Worm (Caenorhabditis elegans) whole organism, L4 larva: ENCODE measurements around the gene F58D2.3.
"Not testable (repeated sequence)": the region's sequence is repeated elsewhere in the genome, so short reads cannot be mapped to it uniquely, and the experiment has no call there.

Experiments used
- D1046.2 ChIP-seq: fragments of 200-800 bp; sonication (Bioruptor generic); IDR thresholded peaks from 2 replicates; pipeline ENCODE4 v1.3.6; 2022; ENCODE audit warnings: missing genetic modification characterization, missing compliant biosample characterization
- F26F4.8 ChIP-seq: fragments of 200-800 bp; sonication (Bioruptor generic); conservative IDR thresholded peaks from 2 replicates; pipeline ENCODE4 v1.3.6; 2022; ENCODE audit warnings: missing genetic modification characterization, missing compliant biosample characterization
- F44E2.7 ChIP-seq: fragments of 200-800 bp; sonication (Bioruptor generic); IDR thresholded peaks from 2 replicates; pipeline ENCODE4 v2.1.2; 2022; ENCODE audit warnings: missing genetic modification characterization, missing compliant biosample characterization
- T20F7.1 ChIP-seq: fragments of 200-800 bp; sonication (Bioruptor generic); optimal IDR thresholded peaks from 2 replicates; lab custom pipeline; 2018; ENCODE audit warnings: mild to moderate bottlenecking, missing genetic modification characterization, missing compliant biosample characterization
- T26A8.4 ChIP-seq: fragments of 200-800 bp; sonication (Bioruptor generic); IDR thresholded peaks from 2 replicates; pipeline ENCODE4 v1.3.6; 2022; ENCODE audit warnings: missing genetic modification characterization, missing compliant biosample characterization
- Y48G9A.11 ChIP-seq: fragments of 200-800 bp; sonication (Bioruptor generic); IDR thresholded peaks from 2 replicates; pipeline ENCODE4 v1.3.6; 2022; ENCODE audit warnings: missing genetic modification reagents, missing genetic modification characterization, missing compliant biosample characterization
- Y75B8A.6 ChIP-seq: fragments of 200-800 bp; sonication (Bioruptor generic); IDR thresholded peaks from 2 replicates; pipeline ENCODE4 v1.3.6; 2022; ENCODE audit warnings: missing genetic modification reagents, missing genetic modification characterization, missing compliant biosample characterization
- ZK546.5 ChIP-seq, 2 experiments: sonication (generic microtip); optimal IDR thresholded peaks; 2 replicates each; lab custom pipeline; 2017; ENCODE audit warnings: missing biosample characterization in 2 of 2, missing genetic modification characterization in 2 of 2
- ceh-44 ChIP-seq: fragments of 200-800 bp; sonication (Bioruptor generic); IDR thresholded peaks from 2 replicates; pipeline ENCODE4 v1.3.6; 2022; ENCODE audit warnings: missing genetic modification reagents, missing genetic modification characterization, missing compliant biosample characterization
- ces-1 ChIP-seq: fragments of 150-350 bp; sonication (generic microtip); optimal IDR thresholded peaks from 4 replicates; lab custom pipeline; 2014; ENCODE audit warnings: missing biosample characterization, missing genetic modification reagents, missing genetic modification characterization
- daf-16 ChIP-seq, 3 experiments: sonication (generic microtip); optimal IDR thresholded peaks; 2 replicates each; lab custom pipeline; 2016 to 2017; ENCODE audit warnings: missing genetic modification characterization in 3 of 3, missing genetic modification reagents in 3 of 3, mild to moderate bottlenecking in 2 of 3, missing compliant biosample characterization in 2 of 3, missing biosample characterization in 1 of 3, moderate library complexity in 1 of 3
- daf-19 ChIP-seq: fragments of 200-800 bp; sonication (Bioruptor generic); conservative IDR thresholded peaks from 2 replicates; pipeline ENCODE4 v1.3.6; 2022; ENCODE audit warnings: missing genetic modification characterization, missing compliant biosample characterization
- dmd-6 ChIP-seq: fragments of 200-800 bp; sonication (Bioruptor generic); IDR thresholded peaks from 2 replicates; pipeline ENCODE4 v1.3.6; 2022; ENCODE audit warnings: missing genetic modification reagents, missing genetic modification characterization, missing compliant biosample characterization
- dmd-8 ChIP-seq: fragments of 200-800 bp; sonication (Bioruptor generic); IDR thresholded peaks from 2 replicates; pipeline ENCODE4 v1.3.6; 2022; ENCODE audit warnings: missing genetic modification characterization, missing compliant biosample characterization
- dve-1 ChIP-seq: sonication (generic microtip); optimal IDR thresholded peaks from 2 replicates; lab custom pipeline; 2017; ENCODE audit warnings: antibody characterized with exemption, mild to moderate bottlenecking, missing genetic modification characterization, missing compliant biosample characterization; ENCODE audit not compliant: insufficient read depth
- egl-43 ChIP-seq: fragments of 200-800 bp; sonication (Bioruptor generic); IDR thresholded peaks from 2 replicates; pipeline ENCODE4 v1.3.6; 2022; ENCODE audit warnings: missing genetic modification reagents, missing genetic modification characterization, missing compliant biosample characterization
- hmg-1.1 ChIP-seq: fragments of 200-800 bp; sonication (Bioruptor generic); IDR thresholded peaks from 2 replicates; pipeline ENCODE4 v1.3.6; 2022; ENCODE audit warnings: missing genetic modification reagents, missing genetic modification characterization, missing compliant biosample characterization
- lim-7 ChIP-seq: fragments of 200-800 bp; sonication (Bioruptor generic); IDR thresholded peaks from 2 replicates; pipeline ENCODE4 v1.3.6; 2022; ENCODE audit warnings: missing genetic modification characterization, missing compliant biosample characterization
- lin-38 ChIP-seq: fragments of 200-800 bp; sonication (Bioruptor generic); IDR thresholded peaks from 2 replicates; pipeline ENCODE4 v1.3.6; 2022; ENCODE audit warnings: missing genetic modification reagents, missing genetic modification characterization, missing compliant biosample characterization
- lin-39 ChIP-seq: fragments of 150-350 bp; optimal IDR thresholded peaks from 2 replicates; lab custom pipeline; 2014; ENCODE audit warnings: missing biosample characterization, missing genetic modification reagents, missing genetic modification characterization
- madf-9 ChIP-seq: fragments of 200-800 bp; sonication (Bioruptor generic); conservative IDR thresholded peaks from 2 replicates; pipeline ENCODE4 v1.3.6; 2022; ENCODE audit warnings: missing genetic modification reagents, missing genetic modification characterization, missing compliant biosample characterization
- mdt-29 ChIP-seq: fragments of 200-800 bp; sonication (Bioruptor generic); IDR thresholded peaks from 2 replicates; pipeline ENCODE4 v1.3.6; 2022; ENCODE audit warnings: missing genetic modification reagents, missing genetic modification characterization, missing compliant biosample characterization
- mes-2 ChIP-seq: sonication (generic microtip); optimal IDR thresholded peaks from 2 replicates; lab custom pipeline; 2016; ENCODE audit warnings: missing genotype, mild to moderate bottlenecking, missing genetic modification characterization, missing compliant biosample characterization; ENCODE audit not compliant: poor library complexity, severe bottlenecking
- nhr-42 ChIP-seq: fragments of 200-800 bp; sonication (Bioruptor generic); IDR thresholded peaks from 2 replicates; pipeline ENCODE4 v1.3.6; 2022; ENCODE audit warnings: missing genetic modification characterization, missing compliant biosample characterization
- pha-4 ChIP-seq, 2 experiments: fragments of 150-350 bp in 1 of 2; fragments of 200-800 bp in 1 of 2; sonication (Bioruptor generic) in 1 of 2; IDR thresholded peaks in 1 of 2; optimal IDR thresholded peaks in 1 of 2; 2 replicates each; pipeline versions ENCODE4 v1.3.6 to Lab custom; 2014 to 2022; ENCODE audit warnings: missing genetic modification characterization in 2 of 2, missing genetic modification reagents in 2 of 2, missing biosample characterization in 1 of 2, missing compliant biosample characterization in 1 of 2
- pqm-1 ChIP-seq: sonication (generic microtip); optimal IDR thresholded peaks from 2 replicates; lab custom pipeline; 2017; ENCODE audit warnings: missing biosample characterization, missing genetic modification characterization
- saeg-2 ChIP-seq: fragments of 200-800 bp; sonication (Bioruptor generic); IDR thresholded peaks from 2 replicates; pipeline ENCODE4 v1.3.6; 2022; ENCODE audit warnings: missing genetic modification reagents, missing genetic modification characterization, missing compliant biosample characterization
- snpc-1.2 ChIP-seq: fragments of 200-800 bp; sonication (Bioruptor generic); IDR thresholded peaks from 2 replicates; pipeline ENCODE4 v1.3.6; 2022; ENCODE audit warnings: missing genetic modification reagents, missing genetic modification characterization, missing compliant biosample characterization
- spr-3 ChIP-seq: fragments of 200-800 bp; sonication (Bioruptor generic); optimal IDR thresholded peaks from 2 replicates; lab custom pipeline; 2018; ENCODE audit warnings: mild to moderate bottlenecking, missing genetic modification characterization, missing compliant biosample characterization
- tag-97 ChIP-seq: fragments of 200-800 bp; sonication (Bioruptor generic); IDR thresholded peaks from 2 replicates; pipeline ENCODE4 v1.3.6; 2022; ENCODE audit warnings: missing genetic modification characterization, missing compliant biosample characterization
- tra-1 ChIP-seq: fragments of 200-800 bp; sonication (Bioruptor generic); IDR thresholded peaks from 2 replicates; pipeline ENCODE4 v1.3.6; 2022; ENCODE audit warnings: missing genetic modification reagents, missing genetic modification characterization, missing compliant biosample characterization
- unc-130 ChIP-seq: sonication (generic microtip); optimal IDR thresholded peaks from 2 replicates; lab custom pipeline; 2016; ENCODE audit warnings: missing genetic modification reagents, missing genetic modification characterization, missing compliant biosample characterization
- unc-39 ChIP-seq: sonication (generic microtip); optimal IDR thresholded peaks from 2 replicates; lab custom pipeline; 2017; ENCODE audit warnings: missing biosample characterization, missing genetic modification characterization
- unc-62 ChIP-seq, 3 experiments: fragments of 150-350 bp in 1 of 3; sonication (generic microtip); optimal IDR thresholded peaks in 2 of 3; peaks in 1 of 3; 1 replicate in 1 of 3; 2 replicates in 2 of 3; lab custom pipeline; 2014 to 2017; ENCODE audit warnings: missing biosample characterization in 3 of 3, missing genetic modification characterization in 3 of 3, missing genetic modification reagents in 3 of 3, missing genotype in 1 of 3
- vab-7 ChIP-seq: fragments of 200-800 bp; sonication (Bioruptor generic); IDR thresholded peaks from 2 replicates; pipeline ENCODE4 v1.3.6; 2022; ENCODE audit warnings: missing genetic modification reagents, missing genetic modification characterization, missing compliant biosample characterization
- zfp-3 ChIP-seq: fragments of 200-800 bp; sonication (Bioruptor generic); conservative IDR thresholded peaks from 2 replicates; pipeline ENCODE4 v1.3.6; 2022; ENCODE audit warnings: missing genetic modification reagents, missing genetic modification characterization, missing compliant biosample characterization
- ztf-11 ChIP-seq: fragments of 150-350 bp; optimal IDR thresholded peaks from 2 replicates; lab custom pipeline; 2014; ENCODE audit warnings: missing biosample characterization, missing genetic modification characterization

F58D2.3 gene

ce11 chrIV:13165181-13165580 lies 15.4 kb downstream of the F58D2.3 start, which contains the start of gene scl-14:
Gene scl-14 (plus strand): TSS chrIV:13165481.
- TF ChIP-seq unc-39 (tag; lab: Kevin White, UChicago) (no peak), lim-7 (GFP tag; lab: Robert Waterston, UW) (no peak), spr-3 (GFP tag; lab: Kevin White, UChicago) (no peak), lin-39 (no peak), tag-97 (GFP tag; lab: Robert Waterston, UW) (no peak), Y75B8A.6 (GFP tag; lab: Robert Waterston, UW) (no peak), pqm-1 (tag; lab: Kevin White, UChicago) (no peak), T26A8.4 (GFP tag; lab: Robert Waterston, UW) (no peak), madf-9 (GFP tag; lab: Robert Waterston, UW) (no peak)

ce11 chrIV:13154391-13155283 lies 26.0 kb downstream of the F58D2.3 start, which contains the start of the genes crld-1 and msh-5:
Gene crld-1 (minus strand): TSS chrIV:13154441.
Gene msh-5 (plus strand): TSS chrIV:13155233.
- no peak for TF ChIP-seq T20F7.1
- 0 out of 2 replicates have a peak, but pooled peaks have one; percentile 50 for TF ChIP-seq snpc-1.2 (GFP tag; lab: Robert Waterston, UW)
- TF ChIP-seq unc-130 (GFP tag; lab: Kevin White, UChicago), result no peak
- TF ChIP-seq mes-2 (tag; lab: Kevin White, UChicago), result peak; percentile 3

ce11 chrIV:13149276-13149675 lies 31.3 kb downstream of the F58D2.3 start, which contains the start of gene nlp-79:
Gene nlp-79 (plus strand): TSS chrIV:13149576.
- TF ChIP-seq unc-62 (GFP tag; optimal IDR thresholded peaks at IDR 0.05 in 1 of 2; lab: Kevin White, UChicago) (peak in 1 of 2 experiments; percentile 63), unc-62 (tag; optimal IDR thresholded peaks at IDR 0.05; lab: Kevin White, UChicago) (no peak), daf-16 (GFP tag; optimal IDR thresholded peaks at IDR 0.05; lab: Kevin White, UChicago) (no peak), daf-16 (tag; optimal IDR thresholded peaks at IDR 0.05; lab: Kevin White, UChicago) (no peak)
- TF ChIP-seq, all 104 proteins: peak for 1

ce11 chrIV:13142254-13142653 lies 38.4 kb downstream of the F58D2.3 start, which contains the start of gene spe-43:
Gene spe-43 (minus strand): TSS chrIV:13142354.
- TF ChIP-seq mdt-29, result no peak
- TF ChIP-seq nhr-42 (GFP tag; lab: Robert Waterston, UW), result no peak
- TF ChIP-seq ces-1 (GFP tag; lab: Kevin White, UChicago), result no peak
- no peak for TF ChIP-seq pha-4 (GFP tag; IDR thresholded peaks at IDR 0.05; lab: Robert Waterston, UW)
- TF ChIP-seq pha-4 (tag; optimal IDR thresholded peaks at IDR 0.05; lab: Kevin White, UChicago), result no peak
- no peak for TF ChIP-seq ztf-11 (tag; lab: Kevin White, UChicago)
- TF ChIP-seq F44E2.7 (GFP tag; lab: Robert Waterston, UW), result no peak
- no peak for TF ChIP-seq unc-130 (GFP tag; lab: Kevin White, UChicago)
- TF ChIP-seq daf-19, result no peak
- no peak for TF ChIP-seq dve-1 (tag; lab: Kevin White, UChicago)
- TF ChIP-seq ZK546.5 (tag; optimal IDR thresholded peaks at IDR 0.05; lab: Kevin White, UChicago), result no peak

ce11 chrIV:13140792-13141191 lies 39.8 kb downstream of the F58D2.3 start:
- peak; percentile 69 for TF ChIP-seq madf-9 (GFP tag; lab: Robert Waterston, UW)
- peak; percentile 39; the same call in 1 of the 2 replicates for TF ChIP-seq hmg-1.1
- peak; percentile 92 for TF ChIP-seq lim-7 (GFP tag; lab: Robert Waterston, UW)
- TF ChIP-seq lin-38 (GFP tag; lab: Robert Waterston, UW), result peak; percentile 76
- peak; percentile 87 for TF ChIP-seq egl-43 (GFP tag; lab: Robert Waterston, UW)
- peak; percentile 64 for TF ChIP-seq Y48G9A.11 (GFP tag; lab: Robert Waterston, UW)
- 0 out of 2 replicates have a peak, but pooled peaks have one; percentile 41 for TF ChIP-seq saeg-2
- peak; percentile 82 for TF ChIP-seq dmd-8
- TF ChIP-seq dmd-6 (GFP tag; lab: Robert Waterston, UW), result 0 out of 2 replicates have a peak, but pooled peaks have one; percentile 10
- peak; percentile 85 for TF ChIP-seq vab-7 (GFP tag; lab: Robert Waterston, UW)
- peak; percentile 44; the same call in 1 of the 2 replicates for TF ChIP-seq D1046.2 (GFP tag; lab: Robert Waterston, UW)
- TF ChIP-seq tra-1 (GFP tag; lab: Robert Waterston, UW), result peak; percentile 47; the same call in 1 of the 2 replicates
- peak; percentile 59 for TF ChIP-seq T26A8.4 (GFP tag; lab: Robert Waterston, UW)
- peak; percentile 91 for TF ChIP-seq F26F4.8 (GFP tag; lab: Robert Waterston, UW)
- TF ChIP-seq zfp-3, result peak; percentile 27; the same call in 1 of the 2 replicates
- peak; percentile 76 for TF ChIP-seq pha-4 (GFP tag; IDR thresholded peaks at IDR 0.05; lab: Robert Waterston, UW)
- TF ChIP-seq pha-4 (tag; optimal IDR thresholded peaks at IDR 0.05; lab: Kevin White, UChicago), result not testable (repeated sequence)
- 0 out of 2 replicates have a peak, but pooled peaks have one; percentile 58 for TF ChIP-seq ceh-44 (GFP tag; lab: Robert Waterston, UW)
